Worm (Caenorhabditis elegans) whole organism, L3 larva: ENCODE measurements around the gene ttll-11.

ENCODE experiments used
- ceh-28 ChIP-seq: fragments of 150-350 bp; optimal IDR thresholded peaks from 2 replicates; lab custom pipeline; 2014; ENCODE audit warnings: missing biosample characterization, missing genetic modification reagents, missing genetic modification characterization
- daf-12 ChIP-seq: fragments of 150-350 bp; optimal IDR thresholded peaks from 2 replicates; lab custom pipeline; 2014; ENCODE audit warnings: missing biosample characterization, missing genetic modification reagents, missing genetic modification characterization
- elt-2 ChIP-seq: sonication (generic microtip); optimal IDR thresholded peaks from 2 replicates; lab custom pipeline; 2016; ENCODE audit warnings: missing genetic modification reagents, mild to moderate bottlenecking, missing genetic modification characterization, missing compliant biosample characterization
- fkh-10 ChIP-seq: sonication (generic microtip); optimal IDR thresholded peaks from 2 replicates; lab custom pipeline; 2017; ENCODE audit warnings: missing biosample characterization, missing genetic modification reagents, missing genetic modification characterization
- fkh-2 ChIP-seq: fragments of 150-350 bp; optimal IDR thresholded peaks from 2 replicates; lab custom pipeline; 2014; ENCODE audit warnings: missing biosample characterization, missing genetic modification reagents, missing genetic modification characterization
- jun-1 ChIP-seq: fragments of 150-350 bp; optimal IDR thresholded peaks from 2 replicates; lab custom pipeline; 2014; ENCODE audit warnings: missing biosample characterization, missing genetic modification reagents, missing genetic modification characterization
- nhr-11 ChIP-seq: fragments of 150-350 bp; optimal IDR thresholded peaks from 2 replicates; lab custom pipeline; 2014; ENCODE audit warnings: missing biosample characterization, missing genetic modification characterization
- nhr-23 ChIP-seq: fragments of 150-350 bp; optimal IDR thresholded peaks from 2 replicates; lab custom pipeline; 2014; ENCODE audit warnings: missing biosample characterization, missing genetic modification reagents, missing genetic modification characterization
- nhr-76 ChIP-seq: fragments of 150-350 bp; sonication (generic microtip); optimal IDR thresholded peaks from 5 replicates; lab custom pipeline; 2014; ENCODE audit warnings: missing biosample characterization, missing genetic modification characterization
- nhr-77 ChIP-seq: fragments of 150-350 bp; optimal IDR thresholded peaks from 2 replicates; lab custom pipeline; 2014; ENCODE audit warnings: missing biosample characterization, missing genetic modification characterization
- pha-4 ChIP-seq: fragments of 150-350 bp; optimal IDR thresholded peaks from 2 replicates; lab custom pipeline; 2014; ENCODE audit warnings: missing biosample characterization, missing genetic modification reagents, missing genetic modification characterization
- skn-1 ChIP-seq: fragments of 150-350 bp; optimal IDR thresholded peaks from 2 replicates; lab custom pipeline; 2014; ENCODE audit warnings: missing biosample characterization, missing genetic modification characterization
- zag-1 ChIP-seq: fragments of 150-350 bp; optimal IDR thresholded peaks from 2 replicates; lab custom pipeline; 2014; ENCODE audit warnings: missing biosample characterization, missing genetic modification characterization

- TF ChIP-seq nhr-76 (tag; lab: Kevin White, UChicago) (no peak), ceh-28 (no peak), fkh-10 (GFP tag; lab: Kevin White, UChicago) (no peak), daf-12 (no peak), fkh-2 (tag; lab: Kevin White, UChicago) (no peak), jun-1 (tag; lab: Kevin White, UChicago) (no peak), skn-1 (tag; lab: Kevin White, UChicago) (no peak), nhr-77 (tag; lab: Kevin White, UChicago) (no peak), nhr-23 (tag; lab: Kevin White, UChicago) (no peak), nhr-11 (tag; lab: Kevin White, UChicago) (no peak), zag-1 (tag; lab: Kevin White, UChicago) (no peak), pha-4 (tag; lab: Kevin White, UChicago) (no peak), elt-2 (tag; lab: Kevin White, UChicago) (no peak)
Observed at ce11 chrIV:8718153-8718552, 20.6 kb downstream of the ttll-11 start, which contains the start of gene H23L24.1.
